Worm (Caenorhabditis elegans) whole organism, L1 larva: ENCODE results near the gene C52G5.2.
A peak's percentile ranks its signal among the peaks of the same experiment; 100 is the strongest.

Experiments used
- F16B12.6 ChIP-seq: fragments of 150-350 bp; optimal IDR thresholded peaks from 2 replicates; lab custom pipeline; 2014; ENCODE audit warnings: missing biosample characterization, missing genetic modification characterization
- jun-1 ChIP-seq: fragments of 150-350 bp; optimal IDR thresholded peaks from 2 replicates; lab custom pipeline; 2014; ENCODE audit warnings: missing biosample characterization, missing genetic modification reagents, missing genetic modification characterization
- lin-14 ChIP-seq: fragments of 200-800 bp; sonication (Bioruptor generic); optimal IDR thresholded peaks from 2 replicates; lab custom pipeline; 2018; ENCODE audit warnings: mild to moderate bottlenecking, missing genetic modification characterization, moderate library complexity, missing compliant biosample characterization
- lin-15B ChIP-seq: fragments of 150-350 bp; sonication (generic microtip); optimal IDR thresholded peaks from 3 replicates; lab custom pipeline; 2014; ENCODE audit warnings: missing biosample characterization, missing genetic modification characterization
- nhr-12 ChIP-seq: sonication (generic microtip); optimal IDR thresholded peaks from 2 replicates; lab custom pipeline; 2017; ENCODE audit warnings: missing biosample characterization, missing genetic modification characterization

Gene C52G5.2

DNA sequence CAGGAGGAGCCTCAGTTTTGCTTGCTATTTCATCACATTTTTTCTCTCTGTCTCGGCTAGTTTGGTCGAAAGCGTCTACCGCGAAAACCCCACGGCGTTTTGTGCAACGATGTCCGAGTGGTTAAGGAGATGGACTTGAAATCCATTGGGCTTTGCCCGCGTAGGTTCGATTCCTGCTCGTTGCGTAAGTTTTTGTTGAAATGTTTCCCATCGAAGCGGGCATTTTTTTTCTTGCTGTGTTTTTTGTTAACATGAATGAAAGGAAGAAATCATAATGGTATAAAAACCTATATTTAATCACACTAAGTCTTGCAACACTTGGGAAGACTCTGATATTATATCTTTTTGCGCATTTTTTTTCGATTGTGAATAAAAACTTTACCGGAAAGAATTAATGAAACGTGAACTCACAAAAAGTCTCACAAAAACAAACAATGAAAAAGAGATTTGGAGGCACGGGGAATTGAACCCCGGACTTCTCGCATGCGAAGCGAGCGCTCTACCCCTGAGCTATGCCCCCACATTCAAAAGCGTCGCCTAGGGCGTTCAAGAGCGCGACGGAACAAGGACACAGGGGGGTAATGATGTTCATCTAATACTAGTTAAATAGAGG lies 46.8 kb downstream of the C52G5.2 start (continued):
- no peak for TF ChIP-seq nhr-12
- peak; percentile 83 for TF ChIP-seq jun-1 (tag; lab: Kevin White, UChicago)
- no peak for TF ChIP-seq lin-15B (tag; lab: Kevin White, UChicago)
- TF ChIP-seq F16B12.6 (tag; lab: Kevin White, UChicago) = no peak
- TF ChIP-seq lin-14 (GFP tag; lab: Kevin White, UChicago) = peak; percentile 81
